Fruit fly (Drosophila melanogaster): Measurements from ENCODE around the gene Slbp.

Gene Slbp

dm6 chr3R:29151621-29152092, 1.4 kb downstream of the Slbp start, which contains the start of gene eIF2D (continued):
- TF ChIP-seq CG9817 (tag; optimal IDR thresholded peaks at IDR 0.05) (peak; percentile 46), NFAT (GFP tag; IDR thresholded peaks at IDR 0.05) (peak; percentile 50; the same call in 1 of the 2 replicates), Abd-B (GFP tag; optimal IDR thresholded peaks at IDR 0.05) (no peak), CG11398 (GFP tag; optimal IDR thresholded peaks at IDR 0.05) (no peak), grn (GFP tag; optimal IDR thresholded peaks at IDR 0.05) (no peak), CG8944 (GFP tag; optimal IDR thresholded peaks at IDR 0.05) (no peak), gt (GFP tag; IDR thresholded peaks at IDR 0.05) (no peak), Fer1 (GFP tag; optimal IDR thresholded peaks at IDR 0.05) (peak; percentile 68), BtbVII (GFP tag; optimal IDR thresholded peaks at IDR 0.05) (peak; percentile 53), CG3065 (GFP tag; optimal IDR thresholded peaks at IDR 0.05) (no peak), Sry-β (GFP tag; optimal IDR thresholded peaks at IDR 0.05) (peak; percentile 95), CG10274 (GFP tag; optimal IDR thresholded peaks at IDR 0.05) (no peak), z (GFP tag; IDR thresholded peaks at IDR 0.05) (no peak), Dip3 (GFP tag; optimal IDR thresholded peaks at IDR 0.05) (no peak), CG31224 (GFP tag; IDR thresholded peaks at IDR 0.05) (no peak; the same call in 1 of the 2 replicates), Vsx1 (GFP tag; optimal IDR thresholded peaks at IDR 0.05) (no peak), sob (GFP tag; IDR thresholded peaks at IDR 0.05) (peak; percentile 51; the same call in 1 of the 2 replicates), CG7786 (GFP tag; optimal IDR thresholded peaks at IDR 0.05) (peak; percentile 35), CG34224 (GFP tag; IDR thresholded peaks at IDR 0.05; ENCODE audit: partially characterized antibody) (no peak), pzg (GFP tag; optimal IDR thresholded peaks at IDR 0.05) (peak; percentile 30), Mes4 (GFP tag; optimal IDR thresholded peaks at IDR 0.05) (peak; percentile 17), gro (GFP tag; optimal IDR thresholded peaks at IDR 0.05) (peak; percentile 5), sens-2 (GFP tag; IDR thresholded peaks at IDR 0.05) (peak; percentile 40; the same call in 1 of the 2 replicates), CG17328 (GFP tag; IDR thresholded peaks at IDR 0.05) (peak; percentile 54; the same call in 1 of the 2 replicates), pb (GFP tag; optimal IDR thresholded peaks at IDR 0.05) (no peak), B-H1 (GFP tag; IDR thresholded peaks at IDR 0.05) (peak; percentile 25; the same call in 1 of the 3 replicates), CG7928 (GFP tag; optimal IDR thresholded peaks at IDR 0.05) (no peak), Hmx (GFP tag; optimal IDR thresholded peaks at IDR 0.05) (no peak), al (GFP tag; IDR thresholded peaks at IDR 0.05) (peak; percentile 18; the same call in 1 of the 2 replicates), bsh (GFP tag; optimal IDR thresholded peaks at IDR 0.05) (peak; percentile 1 to 61), CG10147 (GFP tag; optimal IDR thresholded peaks at IDR 0.05) (peak; percentile 57), fd64A (GFP tag; optimal IDR thresholded peaks at IDR 0.05) (no peak), CG10565 (GFP tag; optimal IDR thresholded peaks at IDR 0.05) (no peak), Atf-2 (GFP tag; optimal IDR thresholded peaks at IDR 0.05) (no peak), pan (optimal IDR thresholded peaks at IDR 0.05) (no peak), pan (GFP tag; optimal IDR thresholded peaks at IDR 0.05 in 1 of 2, IDR thresholded peaks at IDR 0.05 in 1 of 2) (peak in 1 of 2 experiments; percentile 72), ap (GFP tag; IDR thresholded peaks at IDR 0.05) (0 out of 2 replicates have a peak, but pooled peaks have one; percentile 21), CG6791 (GFP tag; IDR thresholded peaks at IDR 0.05; ENCODE audit: partially characterized antibody) (no peak), CG14050 (GFP tag; IDR thresholded peaks at IDR 0.05) (peak; percentile 15; the same call in 1 of the 3 replicates), CG4404 (GFP tag; IDR thresholded peaks at IDR 0.05) (0 out of 2 replicates have a peak, but pooled peaks have one; percentile 23), Hey (tag; optimal IDR thresholded peaks at IDR 0.05) (no peak), CG4854 (GFP tag; optimal IDR thresholded peaks at IDR 0.05) (no peak), ERR (GFP tag; optimal IDR thresholded peaks at IDR 0.05) (no peak), CG2678 (tag; optimal IDR thresholded peaks at IDR 0.05) (peak; percentile 74), emc (GFP tag; optimal IDR thresholded peaks at IDR 0.05) (no peak), CG1602 (GFP tag; optimal IDR thresholded peaks at IDR 0.05) (peak; percentile 22), disco-r (GFP tag; optimal IDR thresholded peaks at IDR 0.05) (no peak), CG1832 (GFP tag; optimal IDR thresholded peaks at IDR 0.05) (no peak), dm (GFP tag; optimal IDR thresholded peaks at IDR 0.05) (peak; percentile 33), CG31365 (tag; optimal IDR thresholded peaks at IDR 0.05) (no peak), CG1024 (GFP tag; IDR thresholded peaks at IDR 0.05) (no peak)

Measured in whole organism, embryonic.